Worm (Caenorhabditis elegans): ENCODE measurements around the gene R148.5.

ce11 chrIII:3160490-3160889, 4.9 kb upstream of the R148.5 start:
- TF ChIP-seq mxl-3 (GFP tag; optimal IDR thresholded peaks at IDR 0.05) = no peak
- TF ChIP-seq pha-4 (GFP tag; IDR thresholded peaks at IDR 0.05) = no peak
- no peak for TF ChIP-seq pha-4 (tag; optimal IDR thresholded peaks at IDR 0.05)
- no peak for TF ChIP-seq nhr-25 (tag; optimal IDR thresholded peaks at IDR 0.05; ENCODE audit: borderline replicate concordance, insufficient read depth)
- no peak for TF ChIP-seq Y75B8A.6 (GFP tag; IDR thresholded peaks at IDR 0.05)
- no peak for TF ChIP-seq fos-1 (tag; optimal IDR thresholded peaks at IDR 0.05)
- no peak for TF ChIP-seq snpc-4 (tag; optimal IDR thresholded peaks at IDR 0.05)
- no peak for TF ChIP-seq pqm-1 (tag; optimal IDR thresholded peaks at IDR 0.05)
- no peak for TF ChIP-seq dpl-1 (GFP tag; optimal IDR thresholded peaks at IDR 0.05)
- no peak for TF ChIP-seq fkh-10 (GFP tag; optimal IDR thresholded peaks at IDR 0.05)
- TF ChIP-seq unc-62 (GFP tag; optimal IDR thresholded peaks at IDR 0.05 in 1 of 2) = no peak
- no peak for TF ChIP-seq unc-62 (tag; optimal IDR thresholded peaks at IDR 0.05)
- TF ChIP-seq skn-1 (tag; optimal IDR thresholded peaks at IDR 0.05) = no peak
- no peak for TF ChIP-seq ama-1 (optimal IDR thresholded peaks at IDR 0.05)
